Fruit fly (Drosophila melanogaster): ENCODE measurements around the gene Mat89Ba.

- TF ChIP-seq CG8478 (optimal IDR thresholded peaks at IDR 0.05) (no peak), CTCF (optimal IDR thresholded peaks at IDR 0.05) (no peak)
These were observed 51.4 kb downstream of the Mat89Ba start for dm6 chr3R:16220854-16221253.

Data from S2 (cell line).